Fruit fly (Drosophila melanogaster) whole organism, embryonic: ENCODE results near the gene Mgat4b.

Experiments used
- Bdp1 ChIP-seq: fragments of 200-800 bp; sonication (Bioruptor generic); optimal IDR thresholded peaks from 3 replicates; lab custom pipeline; 2016; ENCODE audit warnings: missing biosample characterization, missing genetic modification characterization
- CG11456 ChIP-seq: fragments of 200-800 bp; sonication (Bioruptor generic); IDR thresholded peaks from 3 replicates; pipeline ENCODE4 v1.3.6; 2022; ENCODE audit warnings: missing biosample characterization, missing genetic modification characterization
- CG11696 ChIP-seq: fragments of 200-800 bp; sonication (Bioruptor generic); IDR thresholded peaks from 2 replicates; pipeline ENCODE4 v1.3.6; 2022; ENCODE audit warnings: missing biosample characterization, missing genetic modification characterization
- CG12155 ChIP-seq: fragments of 200-800 bp; sonication (Bioruptor generic); optimal IDR thresholded peaks from 3 replicates; lab custom pipeline; 2016; ENCODE audit warnings: missing biosample characterization, missing genetic modification characterization
- CG12299 ChIP-seq: fragments of 200-800 bp; sonication (Bioruptor generic); optimal IDR thresholded peaks from 2 replicates; lab custom pipeline; 2018; ENCODE audit warnings: missing biosample characterization, mild to moderate bottlenecking, missing genetic modification characterization
- CG13123 ChIP-seq: fragments of 200-800 bp; sonication (Bioruptor generic); optimal IDR thresholded peaks from 2 replicates; lab custom pipeline; 2016; ENCODE audit warnings: missing biosample characterization, missing genetic modification characterization
- CG14667 ChIP-seq: fragments of 200-800 bp; sonication (Bioruptor generic); IDR thresholded peaks from 2 replicates; pipeline ENCODE4 v1.3.6; 2022; ENCODE audit warnings: missing biosample characterization, missing genetic modification characterization
- CG16779 ChIP-seq: fragments of 200-800 bp; sonication (Bioruptor generic); IDR thresholded peaks from 2 replicates; pipeline ENCODE4 v1.3.6; 2022; ENCODE audit warnings: missing biosample characterization, missing genetic modification characterization
- CG17361 ChIP-seq: fragments of 200-800 bp; sonication (Bioruptor generic); IDR thresholded peaks from 3 replicates; pipeline ENCODE4 v1.3.6; 2022; ENCODE audit warnings: missing biosample characterization, missing genetic modification characterization
- CG2889 ChIP-seq: fragments of 200-800 bp; sonication (Bioruptor generic); IDR thresholded peaks from 3 replicates; pipeline ENCODE4 v1.3.6; 2022; ENCODE audit warnings: missing biosample characterization, missing genetic modification characterization
- CG31224 ChIP-seq: fragments of 200-800 bp; sonication (Bioruptor generic); IDR thresholded peaks from 2 replicates; pipeline ENCODE4 v1.3.6; 2022; ENCODE audit warnings: missing biosample characterization, missing genetic modification characterization
- CG31365 ChIP-seq: fragments of 200-800 bp; sonication (Bioruptor generic); optimal IDR thresholded peaks from 2 replicates; lab custom pipeline; 2018; ENCODE audit warnings: missing biosample characterization, mild to moderate bottlenecking, missing genetic modification characterization
- CG43689 ChIP-seq: fragments of 200-800 bp; sonication (Bioruptor generic); IDR thresholded peaks from 2 replicates; pipeline ENCODE4 v1.3.6; 2022; ENCODE audit warnings: missing biosample characterization, missing genetic modification characterization
- CG6854 ChIP-seq: fragments of 200-800 bp; sonication (Bioruptor generic); optimal IDR thresholded peaks from 3 replicates; lab custom pipeline; 2017; ENCODE audit warnings: missing biosample characterization, mild to moderate bottlenecking, missing genetic modification characterization
- CG8290 ChIP-seq, 3 experiments: fragments of 200-800 bp; sonication (Bioruptor generic); optimal IDR thresholded peaks; 2 replicates each; lab custom pipeline; 2016 to 2019; ENCODE audit warnings: missing biosample characterization in 3 of 3, missing genetic modification characterization in 3 of 3, mild to moderate bottlenecking in 2 of 3, moderate library complexity in 1 of 3
- CG8765 ChIP-seq: fragments of 200-800 bp; sonication (Bioruptor generic); IDR thresholded peaks from 2 replicates; pipeline ENCODE4 v1.3.6; 2022; ENCODE audit warnings: missing biosample characterization, missing genetic modification characterization
- CG9727 ChIP-seq: fragments of 200-800 bp; sonication (Bioruptor generic); optimal IDR thresholded peaks from 3 replicates; lab custom pipeline; 2017; ENCODE audit warnings: missing biosample characterization, mild to moderate bottlenecking, missing genetic modification characterization
- Camta ChIP-seq: fragments of 200-800 bp; sonication (Bioruptor generic); optimal IDR thresholded peaks from 2 replicates; lab custom pipeline; 2016; ENCODE audit warnings: missing biosample characterization, missing genetic modification characterization
- CoRest ChIP-seq: fragments of 200-800 bp; sonication (Bioruptor generic); optimal IDR thresholded peaks from 3 replicates; lab custom pipeline; 2018; ENCODE audit warnings: missing biosample characterization, mild to moderate bottlenecking, missing genetic modification characterization, moderate library complexity
- Max ChIP-seq: fragments of 200-800 bp; sonication (Bioruptor generic); optimal IDR thresholded peaks from 2 replicates; lab custom pipeline; 2016; ENCODE audit warnings: missing biosample characterization, mild to moderate bottlenecking, missing genetic modification characterization
- Myb ChIP-seq: fragments of 200-800 bp; sonication (Bioruptor generic); optimal IDR thresholded peaks from 2 replicates; lab custom pipeline; 2016; ENCODE audit warnings: missing biosample characterization, missing genetic modification characterization
- Nf-YA ChIP-seq: fragments of 200-800 bp; sonication (Bioruptor generic); IDR thresholded peaks from 2 replicates; pipeline ENCODE4 v1.3.6; 2022; ENCODE audit warnings: missing biosample characterization, missing genetic modification characterization
- Sox100B ChIP-seq: fragments of 200-800 bp; sonication (Bioruptor generic); optimal IDR thresholded peaks from 3 replicates; lab custom pipeline; 2018; ENCODE audit warnings: missing biosample characterization, mild to moderate bottlenecking, missing genetic modification characterization
- Usf ChIP-seq: fragments of 200-800 bp; sonication (Bioruptor generic); optimal IDR thresholded peaks from 2 replicates; lab custom pipeline; 2017; ENCODE audit warnings: missing genotype, missing biosample characterization, missing genetic modification characterization
- Xrp1 ChIP-seq: fragments of 200-800 bp; sonication (Bioruptor generic); IDR thresholded peaks from 2 replicates; pipeline ENCODE4 v1.3.6; 2022; ENCODE audit warnings: missing biosample characterization, missing genetic modification characterization
- al ChIP-seq: fragments of 200-800 bp; sonication (Bioruptor generic); IDR thresholded peaks from 2 replicates; pipeline ENCODE4 v1.3.6; 2022; ENCODE audit warnings: missing biosample characterization, missing genetic modification characterization
- ap ChIP-seq: fragments of 200-800 bp; sonication (Bioruptor generic); IDR thresholded peaks from 2 replicates; pipeline ENCODE4 v1.3.6; 2022; ENCODE audit warnings: missing biosample characterization, missing genetic modification characterization
- bigmax ChIP-seq: fragments of 200-800 bp; sonication (Bioruptor generic); optimal IDR thresholded peaks from 2 replicates; lab custom pipeline; 2018; ENCODE audit warnings: missing biosample characterization, mild to moderate bottlenecking, missing genetic modification characterization
- btn ChIP-seq: fragments of 200-800 bp; sonication (Bioruptor generic); optimal IDR thresholded peaks from 2 replicates; lab custom pipeline; 2016; ENCODE audit warnings: missing biosample characterization, missing genetic modification characterization
- caup ChIP-seq: fragments of 200-800 bp; sonication (Bioruptor generic); optimal IDR thresholded peaks from 3 replicates; lab custom pipeline; 2017; ENCODE audit warnings: missing biosample characterization, mild to moderate bottlenecking, missing genetic modification characterization, moderate library complexity; ENCODE audit not compliant: severe bottlenecking
- ci ChIP-seq: fragments of 200-800 bp; sonication (Bioruptor generic); IDR thresholded peaks from 3 replicates; pipeline ENCODE4 v1.3.6; 2022; ENCODE audit warnings: missing biosample characterization, missing genetic modification characterization
- dmrt99B ChIP-seq: fragments of 200-800 bp; sonication (Bioruptor generic); optimal IDR thresholded peaks from 2 replicates; lab custom pipeline; 2018; ENCODE audit warnings: missing biosample characterization, mild to moderate bottlenecking, missing genetic modification characterization, moderate library complexity
- ftz-f1 ChIP-seq: fragments of 200-800 bp; sonication (Bioruptor generic); optimal IDR thresholded peaks from 2 replicates; lab custom pipeline; 2016; ENCODE audit warnings: missing biosample characterization, missing genetic modification characterization
- grau ChIP-seq: fragments of 200-800 bp; optimal IDR thresholded peaks from 3 replicates; lab custom pipeline; 2019; ENCODE audit warnings: missing biosample characterization, mild to moderate bottlenecking, missing genetic modification characterization, moderate library complexity
- gsb ChIP-seq: fragments of 200-800 bp; sonication (Bioruptor generic); IDR thresholded peaks from 2 replicates; pipeline ENCODE4 v1.3.6; 2022; ENCODE audit warnings: missing biosample characterization, missing genetic modification characterization
- kay ChIP-seq: fragments of 200-800 bp; sonication (Bioruptor generic); optimal IDR thresholded peaks from 2 replicates; lab custom pipeline; 2016; ENCODE audit warnings: missing biosample characterization, missing genetic modification characterization
- mld ChIP-seq: fragments of 200-800 bp; sonication (Bioruptor generic); IDR thresholded peaks from 3 replicates; pipeline ENCODE4 v1.3.6; 2022; ENCODE audit warnings: missing biosample characterization, missing genetic modification characterization; ENCODE audit not compliant: partially characterized antibody
- onecut ChIP-seq: fragments of 200-800 bp; sonication (Bioruptor generic); IDR thresholded peaks from 2 replicates; pipeline ENCODE4 v1.3.6; 2022; ENCODE audit warnings: missing biosample characterization, missing genetic modification characterization
- org-1 ChIP-seq: fragments of 200-800 bp; sonication (Bioruptor generic); optimal IDR thresholded peaks from 2 replicates; lab custom pipeline; 2017; ENCODE audit warnings: missing biosample characterization, missing genetic modification characterization
- otp ChIP-seq: fragments of 200-800 bp; sonication (Bioruptor generic); IDR thresholded peaks from 3 replicates; pipeline ENCODE4, ENCODE4 v1.3.6; 2022; ENCODE audit warnings: missing biosample characterization, missing genetic modification characterization
- peb ChIP-seq: fragments of 200-800 bp; sonication (Bioruptor generic); IDR thresholded peaks from 2 replicates; pipeline ENCODE4 v1.3.6; 2022; ENCODE audit warnings: missing biosample characterization, missing genetic modification characterization
- repo ChIP-seq: fragments of 200-800 bp; sonication (Bioruptor generic); optimal IDR thresholded peaks from 2 replicates; lab custom pipeline; 2016; ENCODE audit warnings: missing biosample characterization, missing genetic modification characterization
- so ChIP-seq: fragments of 200-800 bp; sonication (Bioruptor generic); IDR thresholded peaks from 3 replicates; pipeline ENCODE4 v1.3.6; 2022; ENCODE audit warnings: missing biosample characterization, missing genetic modification characterization
- tio ChIP-seq: fragments of 200-800 bp; sonication (Bioruptor generic); optimal IDR thresholded peaks from 2 replicates; lab custom pipeline; 2017; ENCODE audit warnings: missing biosample characterization, missing genetic modification characterization, inconsistent platforms
- tll ChIP-seq, 2 experiments: fragments of 200-800 bp in 1 of 2; fragments of >200 bp in 1 of 2; sonication (Bioruptor generic) in 1 of 2; optimal IDR thresholded peaks; 2 replicates each; lab custom pipeline; 2017 to 2019; ENCODE audit warnings: missing biosample characterization in 2 of 2, missing genetic modification characterization in 2 of 2, mild to moderate bottlenecking in 1 of 2, moderate library complexity in 1 of 2
- toy ChIP-seq: fragments of 200-800 bp; sonication (Bioruptor generic); IDR thresholded peaks from 2 replicates; pipeline ENCODE4 v1.3.6; 2022; ENCODE audit warnings: missing biosample characterization, missing genetic modification characterization
- ttk ChIP-seq: fragments of 200-800 bp; sonication (Bioruptor generic); IDR thresholded peaks from 2 replicates; pipeline ENCODE4 v2.1.2; 2022; ENCODE audit warnings: missing biosample characterization, missing genetic modification characterization
- twi ChIP-seq: fragments of 200-800 bp; optimal IDR thresholded peaks from 2 replicates; lab custom pipeline; 2019; ENCODE audit warnings: missing biosample characterization, mild to moderate bottlenecking, missing genetic modification characterization, moderate library complexity
- zfh1 ChIP-seq: fragments of 200-800 bp; sonication (Bioruptor generic); IDR thresholded peaks from 3 replicates; pipeline ENCODE4 v1.3.6; 2022; ENCODE audit warnings: missing biosample characterization, missing genetic modification characterization

The Mgat4b gene

dm6 chr3L:14761837-14762785 is 7.0 kb downstream of the Mgat4b start, which contains the start of the genes Tsen34 and Mgat4a (continued):
- no peak for TF ChIP-seq CG12299 (tag; lab: Kevin White, UChicago)
- peak in 1 of 2 experiments; percentile 55 for TF ChIP-seq tll (GFP tag; optimal IDR thresholded peaks at IDR 0.05; lab: Kevin White, UChicago)
- 0 out of 2 replicates have a peak, but pooled peaks have one; percentile 38 for TF ChIP-seq Nf-YA (GFP tag; lab: Robert Waterston, UW)
- TF ChIP-seq Sox100B = no peak
- no peak for TF ChIP-seq twi
- TF ChIP-seq al = no peak
- peak; percentile 8; the same call in 1 of the 3 replicates for TF ChIP-seq otp
- no peak for TF ChIP-seq onecut (GFP tag; lab: Robert Waterston, UW)
- no peak for TF ChIP-seq ftz-f1 (GFP tag; lab: Kevin White, UChicago)
- peak; percentile 54 for TF ChIP-seq Xrp1 (GFP tag; lab: Robert Waterston, UW)
- TF ChIP-seq Max = peak; percentile 53
- peak; percentile 78; the same call in 2 of the 3 replicates for TF ChIP-seq CG11456 (GFP tag; lab: Robert Waterston, UW)
- TF ChIP-seq CG8765 (GFP tag; lab: Robert Waterston, UW) = no peak
- TF ChIP-seq Usf (GFP tag; lab: Kevin White, UChicago) = no peak
- no peak for TF ChIP-seq CG43689
- TF ChIP-seq peb (GFP tag; lab: Robert Waterston, UW) = no peak
- TF ChIP-seq toy (GFP tag; lab: Robert Waterston, UW) = no peak
- TF ChIP-seq CoRest (tag; lab: Kevin White, UChicago) = no peak
- no peak for TF ChIP-seq btn (GFP tag; lab: Kevin White, UChicago)
- 0 out of 3 replicates have a peak, but pooled peaks have one; percentile 30 for TF ChIP-seq CG2889 (GFP tag; lab: Robert Waterston, UW)
- no peak for TF ChIP-seq CG13123 (GFP tag; lab: Kevin White, UChicago)
- peak; percentile 6 for TF ChIP-seq bigmax (GFP tag; lab: Kevin White, UChicago)
- TF ChIP-seq tio (GFP tag; lab: Kevin White, UChicago) = no peak
- no peak for TF ChIP-seq grau (tag; lab: Kevin White, UChicago)
- no peak for TF ChIP-seq kay (GFP tag; lab: Kevin White, UChicago)
- TF ChIP-seq gsb = peak; percentile 38; the same call in 1 of the 2 replicates
- TF ChIP-seq CG31365 (tag; lab: Kevin White, UChicago) = no peak
- TF ChIP-seq CG31224 (GFP tag; lab: Robert Waterston, UW) = peak; percentile 51
- no peak for TF ChIP-seq CG8290 (GFP tag; optimal IDR thresholded peaks at IDR 0.05; lab: Kevin White, UChicago)
- TF ChIP-seq CG8290 (tag; optimal IDR thresholded peaks at IDR 0.05; lab: Kevin White, UChicago) = peak in 1 of 2 experiments; percentile 59
- 0 out of 2 replicates have a peak, but pooled peaks have one; percentile 13 for TF ChIP-seq CG11696 (GFP tag; lab: Robert Waterston, UW)
- peak; percentile 25 for TF ChIP-seq CG6854 (GFP tag; lab: Kevin White, UChicago)
- peak; percentile 46 for TF ChIP-seq org-1 (GFP tag; lab: Kevin White, UChicago)
- no peak for TF ChIP-seq dmrt99B (tag; lab: Kevin White, UChicago)
- TF ChIP-seq CG12155 (GFP tag; lab: Kevin White, UChicago) = no peak
- no peak for TF ChIP-seq ap
- TF ChIP-seq Myb (GFP tag; lab: Kevin White, UChicago) = peak; percentile 18
- peak; percentile 3 for TF ChIP-seq repo (GFP tag; lab: Kevin White, UChicago)
- TF ChIP-seq Bdp1 (GFP tag; lab: Kevin White, UChicago) = peak; percentile 19
- TF ChIP-seq so (GFP tag; lab: Robert Waterston, UW) = peak; percentile 43; the same call in 1 of the 3 replicates
- TF ChIP-seq zfh1 (GFP tag; lab: Robert Waterston, UW) = no peak; the same call in 2 of the 3 replicates
- TF ChIP-seq ci = 0 out of 3 replicates have a peak, but pooled peaks have one; percentile 6
- no peak for TF ChIP-seq ttk (GFP tag; lab: Robert Waterston, UW)
- TF ChIP-seq CG16779 (GFP tag; lab: Robert Waterston, UW) = peak; percentile 58; the same call in 1 of the 2 replicates
- peak; percentile 26 for TF ChIP-seq Camta (GFP tag; lab: Kevin White, UChicago)
- TF ChIP-seq CG17361 (GFP tag; lab: Robert Waterston, UW) = no peak; the same call in 2 of the 3 replicates
- peak; percentile 50 for TF ChIP-seq CG9727
- TF ChIP-seq mld = no peak
- TF ChIP-seq CG14667 (GFP tag; lab: Robert Waterston, UW) = no peak
- TF ChIP-seq caup (GFP tag; lab: Kevin White, UChicago) = peak; percentile 79
